Fruit fly (Drosophila melanogaster) whole organism, embryonic: ENCODE results near the gene CG45045.

Experiments
- B-H2 ChIP-seq: fragments of 200-800 bp; sonication (Bioruptor generic); optimal IDR thresholded peaks from 2 replicates; lab custom pipeline; 2018; ENCODE audit warnings: missing biosample characterization, mild to moderate bottlenecking, missing genetic modification characterization
- CG10209 ChIP-seq: fragments of 200-800 bp; sonication (Bioruptor generic); optimal IDR thresholded peaks from 3 replicates; lab custom pipeline; 2017; ENCODE audit warnings: missing biosample characterization, mild to moderate bottlenecking, missing genetic modification characterization, missing genetic modification reagents
- CG10267 ChIP-seq: fragments of 200-800 bp; sonication (Bioruptor generic); optimal IDR thresholded peaks from 2 replicates; lab custom pipeline; 2018; ENCODE audit warnings: missing biosample characterization, mild to moderate bottlenecking, missing genetic modification characterization, moderate library complexity
- CG10321 ChIP-seq: fragments of 200-800 bp; sonication (Bioruptor generic); IDR thresholded peaks from 2 replicates; pipeline ENCODE4 v1.3.6; 2022; ENCODE audit warnings: missing biosample characterization, missing genetic modification characterization
- CG10654 ChIP-seq: fragments of 200-800 bp; sonication (Bioruptor generic); optimal IDR thresholded peaks from 2 replicates; lab custom pipeline; 2016; ENCODE audit warnings: missing biosample characterization, missing genetic modification characterization
- CG11560 ChIP-seq: fragments of 200-800 bp; sonication (Bioruptor generic); IDR thresholded peaks from 3 replicates; pipeline ENCODE4 v1.3.6; 2022; ENCODE audit warnings: missing biosample characterization, missing genetic modification characterization
- CG12236 ChIP-seq: fragments of 200-800 bp; sonication (Bioruptor generic); optimal IDR thresholded peaks from 2 replicates; lab custom pipeline; 2016; ENCODE audit warnings: missing biosample characterization, missing genetic modification characterization
- CG13287 ChIP-seq: fragments of 200-800 bp; sonication (Bioruptor generic); IDR thresholded peaks from 2 replicates; pipeline ENCODE4 v1.3.6; 2022; ENCODE audit warnings: missing biosample characterization, missing genetic modification characterization; ENCODE audit not compliant: partially characterized antibody
- CG13775 ChIP-seq: fragments of 200-800 bp; sonication (Bioruptor generic); optimal IDR thresholded peaks from 3 replicates; lab custom pipeline; 2017; ENCODE audit warnings: missing biosample characterization, mild to moderate bottlenecking, missing genetic modification characterization
- CG15601 ChIP-seq: fragments of 200-800 bp; sonication (Bioruptor generic); optimal IDR thresholded peaks from 3 replicates; lab custom pipeline; 2019; ENCODE audit warnings: missing biosample characterization, mild to moderate bottlenecking, missing genetic modification characterization, moderate library complexity
- CG15696 ChIP-seq: fragments of 200-800 bp; sonication (Bioruptor generic); optimal IDR thresholded peaks from 2 replicates; lab custom pipeline; 2019; ENCODE audit warnings: missing biosample characterization, mild to moderate bottlenecking, missing genetic modification characterization, moderate library complexity
- CG1647 ChIP-seq: fragments of 200-800 bp; sonication (Bioruptor generic); optimal IDR thresholded peaks from 3 replicates; lab custom pipeline; 2016; ENCODE audit warnings: missing biosample characterization, missing genetic modification characterization
- CG16779 ChIP-seq: fragments of 200-800 bp; sonication (Bioruptor generic); IDR thresholded peaks from 2 replicates; pipeline ENCODE4 v1.3.6; 2022; ENCODE audit warnings: missing biosample characterization, missing genetic modification characterization
- CG18764 ChIP-seq: fragments of 200-800 bp; sonication (Bioruptor generic); optimal IDR thresholded peaks from 3 replicates; lab custom pipeline; 2016; ENCODE audit warnings: missing biosample characterization, missing genetic modification characterization
- CG33213 ChIP-seq: fragments of 200-800 bp; sonication (Bioruptor generic); optimal IDR thresholded peaks from 3 replicates; lab custom pipeline; 2016; ENCODE audit warnings: missing biosample characterization, missing genetic modification characterization
- CG42726 ChIP-seq: fragments of 200-800 bp; sonication (Bioruptor generic); IDR thresholded peaks from 2 replicates; pipeline ENCODE4 v1.3.6; 2022; ENCODE audit warnings: missing biosample characterization, missing genetic modification characterization; ENCODE audit not compliant: partially characterized antibody
- CG7745 ChIP-seq: fragments of 200-800 bp; sonication (Bioruptor generic); optimal IDR thresholded peaks from 2 replicates; lab custom pipeline; 2018; ENCODE audit warnings: missing biosample characterization, mild to moderate bottlenecking, missing genetic modification characterization, moderate library complexity
- CG8388 ChIP-seq: fragments of 200-800 bp; sonication (Bioruptor generic); optimal IDR thresholded peaks from 2 replicates; lab custom pipeline; 2019; ENCODE audit warnings: missing biosample characterization, mild to moderate bottlenecking, missing genetic modification characterization, moderate library complexity
- CG9609 ChIP-seq: fragments of 200-800 bp; sonication (Bioruptor generic); optimal IDR thresholded peaks from 3 replicates; lab custom pipeline; 2016; ENCODE audit warnings: missing biosample characterization, missing genetic modification characterization
- CG9932 ChIP-seq: fragments of 200-800 bp; sonication (Bioruptor generic); IDR thresholded peaks from 2 replicates; pipeline ENCODE4 v1.3.6; 2022; ENCODE audit warnings: missing biosample characterization, missing genetic modification characterization
- D19A ChIP-seq: fragments of 200-800 bp; optimal IDR thresholded peaks from 3 replicates; lab custom pipeline; 2019; ENCODE audit warnings: missing biosample characterization, mild to moderate bottlenecking, missing genetic modification characterization, moderate library complexity
- Dip2 ChIP-seq: fragments of 200-800 bp; sonication (Bioruptor generic); IDR thresholded peaks from 2 replicates; pipeline ENCODE4 v1.3.6; 2022; ENCODE audit warnings: missing biosample characterization, missing genetic modification characterization
- H2.0 ChIP-seq: fragments of 200-800 bp; sonication (Bioruptor generic); IDR thresholded peaks from 2 replicates; pipeline ENCODE4 v1.3.6; 2022; ENCODE audit warnings: missing biosample characterization, missing genetic modification characterization
- Max ChIP-seq: fragments of 200-800 bp; sonication (Bioruptor generic); optimal IDR thresholded peaks from 2 replicates; lab custom pipeline; 2016; ENCODE audit warnings: missing biosample characterization, mild to moderate bottlenecking, missing genetic modification characterization
- NK7.1 ChIP-seq: fragments of 200-800 bp; sonication (Bioruptor generic); optimal IDR thresholded peaks from 3 replicates; lab custom pipeline; 2016; ENCODE audit warnings: missing biosample characterization, missing genetic modification characterization
- Nf-YC ChIP-seq: fragments of 200-800 bp; optimal IDR thresholded peaks from 3 replicates; lab custom pipeline; 2019; ENCODE audit warnings: missing biosample characterization, mild to moderate bottlenecking, missing genetic modification characterization, moderate library complexity
- Opbp ChIP-seq: fragments of 200-800 bp; sonication (Bioruptor generic); IDR thresholded peaks from 3 replicates; pipeline ENCODE4 v1.3.6; 2022; ENCODE audit warnings: missing biosample characterization, missing genetic modification characterization; ENCODE audit not compliant: partially characterized antibody
- Scr ChIP-seq: fragments of 200-800 bp; sonication (Bioruptor generic); IDR thresholded peaks from 2 replicates; pipeline ENCODE4 v1.3.6; 2022; ENCODE audit warnings: missing biosample characterization, missing genetic modification characterization; ENCODE audit not compliant: partially characterized antibody
- Ssrp ChIP-seq: fragments of 200-800 bp; sonication (Bioruptor generic); optimal IDR thresholded peaks from 2 replicates; lab custom pipeline; 2018; ENCODE audit warnings: missing biosample characterization, mild to moderate bottlenecking, missing genetic modification characterization, moderate library complexity
- Taf1 ChIP-seq: fragments of 200-800 bp; sonication (Bioruptor generic); IDR thresholded peaks from 2 replicates; pipeline ENCODE4 v1.3.6; 2022; ENCODE audit warnings: missing biosample characterization, missing genetic modification characterization
- amos ChIP-seq: fragments of 200-800 bp; sonication (Bioruptor generic); IDR thresholded peaks from 2 replicates; pipeline ENCODE4 v1.3.6; 2022; ENCODE audit warnings: missing biosample characterization, missing genetic modification characterization; ENCODE audit not compliant: partially characterized antibody
- ara ChIP-seq: fragments of 200-800 bp; sonication (Bioruptor generic); IDR thresholded peaks from 2 replicates; pipeline ENCODE4 v1.3.6; 2022; ENCODE audit warnings: missing biosample characterization, missing genetic modification characterization
- bab2 ChIP-seq: fragments of 200-800 bp; sonication (Bioruptor generic); optimal IDR thresholded peaks from 2 replicates; lab custom pipeline; 2016; ENCODE audit warnings: missing biosample characterization, missing genetic modification characterization
- btn ChIP-seq: fragments of 200-800 bp; sonication (Bioruptor generic); optimal IDR thresholded peaks from 2 replicates; lab custom pipeline; 2016; ENCODE audit warnings: missing biosample characterization, missing genetic modification characterization
- cg ChIP-seq: fragments of 200-800 bp; sonication (Bioruptor generic); optimal IDR thresholded peaks from 3 replicates; lab custom pipeline; 2019; ENCODE audit warnings: missing biosample characterization, mild to moderate bottlenecking, missing genetic modification characterization, moderate library complexity
- dmrt99B ChIP-seq: fragments of 200-800 bp; sonication (Bioruptor generic); optimal IDR thresholded peaks from 2 replicates; lab custom pipeline; 2018; ENCODE audit warnings: missing biosample characterization, mild to moderate bottlenecking, missing genetic modification characterization, moderate library complexity
- fd96Cb ChIP-seq: fragments of 200-800 bp; sonication (Bioruptor generic); optimal IDR thresholded peaks from 2 replicates; lab custom pipeline; 2018; ENCODE audit warnings: missing biosample characterization, mild to moderate bottlenecking, missing genetic modification characterization, moderate library complexity
- hth ChIP-seq: fragments of >200 bp; optimal IDR thresholded peaks from 2 replicates; lab custom pipeline; 2017; ENCODE audit warnings: inconsistent platforms
- kah ChIP-seq: fragments of 200-800 bp; sonication (Bioruptor generic); optimal IDR thresholded peaks from 2 replicates; lab custom pipeline; 2018; ENCODE audit warnings: missing biosample characterization, mild to moderate bottlenecking, missing genetic modification characterization
- lab ChIP-seq: fragments of 200-800 bp; sonication (Bioruptor generic); optimal IDR thresholded peaks from 3 replicates; lab custom pipeline; 2017; ENCODE audit warnings: missing biosample characterization, missing genetic modification characterization, mild to moderate bottlenecking, moderate library complexity, missing genetic modification reagents
- lov ChIP-seq, 2 experiments: fragments of 200-800 bp in 1 of 2; fragments of >200 bp in 1 of 2; sonication (Bioruptor generic) in 1 of 2; IDR thresholded peaks in 1 of 2; optimal IDR thresholded peaks in 1 of 2; 2 replicates in 1 of 2; 3 replicates in 1 of 2; pipeline versions ENCODE4 v1.3.6 to Lab custom; 2017 to 2022; ENCODE audit warnings: missing biosample characterization in 1 of 2, missing genetic modification characterization in 1 of 2
- pnt ChIP-seq: fragments of 200-800 bp; sonication (Bioruptor generic); optimal IDR thresholded peaks from 3 replicates; lab custom pipeline; 2016; ENCODE audit warnings: missing biosample characterization, missing genetic modification characterization
- prd ChIP-seq, 3 experiments: fragments of >200 bp in 2 of 3; fragments of 200-800 bp in 1 of 3; sonication (Bioruptor generic) in 1 of 3; optimal IDR thresholded peaks in 2 of 3; IDR thresholded peaks in 1 of 3; 2 replicates in 2 of 3; 3 replicates in 1 of 3; pipeline versions ENCODE4 v1.3.6 to Lab custom; 2017 to 2022; ENCODE audit warnings: missing biosample characterization in 1 of 3, missing genetic modification characterization in 1 of 3
- salm ChIP-seq: fragments of 200-800 bp; sonication (Bioruptor generic); optimal IDR thresholded peaks from 2 replicates; lab custom pipeline; 2018; ENCODE audit warnings: missing biosample characterization, mild to moderate bottlenecking, missing genetic modification characterization
- sc ChIP-seq, 3 experiments: fragments of >200 bp in 2 of 3; fragments of 200-800 bp in 1 of 3; sonication (Bioruptor generic) in 1 of 3; optimal IDR thresholded peaks; 2 replicates in 2 of 3; 3 replicates in 1 of 3; lab custom pipeline; 2017; ENCODE audit warnings: mild to moderate bottlenecking in 1 of 3, missing biosample characterization in 1 of 3, missing genetic modification characterization in 1 of 3, missing genetic modification reagents in 1 of 3
- so ChIP-seq: fragments of 200-800 bp; sonication (Bioruptor generic); IDR thresholded peaks from 3 replicates; pipeline ENCODE4 v1.3.6; 2022; ENCODE audit warnings: missing biosample characterization, missing genetic modification characterization
- tll ChIP-seq, 2 experiments: fragments of 200-800 bp in 1 of 2; fragments of >200 bp in 1 of 2; sonication (Bioruptor generic) in 1 of 2; optimal IDR thresholded peaks; 2 replicates each; lab custom pipeline; 2017 to 2019; ENCODE audit warnings: missing biosample characterization in 2 of 2, missing genetic modification characterization in 2 of 2, mild to moderate bottlenecking in 1 of 2, moderate library complexity in 1 of 2
- tx ChIP-seq: fragments of 200-800 bp; sonication (Bioruptor generic); optimal IDR thresholded peaks from 2 replicates; lab custom pipeline; 2016; ENCODE audit warnings: missing biosample characterization, missing genetic modification characterization
- vvl ChIP-seq: fragments of 200-800 bp; sonication (Bioruptor generic); IDR thresholded peaks from 2 replicates; pipeline ENCODE4 v1.3.6; 2022; ENCODE audit warnings: missing biosample characterization, missing genetic modification characterization

CG45045 gene

dm6 chr3R:17617976-17618308 lies 49.4 kb upstream of the CG45045 start (continued):
- no peak for TF ChIP-seq CG10267
- TF ChIP-seq btn (GFP tag; lab: Kevin White, UChicago) = no peak
- TF ChIP-seq fd96Cb (tag; lab: Kevin White, UChicago) = no peak
- no peak for TF ChIP-seq lab (GFP tag; lab: Kevin White, UChicago)
- TF ChIP-seq sc (optimal IDR thresholded peaks at IDR 0.05; lab: Kevin White, UChicago) = no peak
- TF ChIP-seq sc (GFP tag; optimal IDR thresholded peaks at IDR 0.05; lab: Kevin White, UChicago) = no peak
- TF ChIP-seq CG9932 (GFP tag; lab: Robert Waterston, UW) = no peak
- TF ChIP-seq ara = no peak
- TF ChIP-seq NK7.1 = no peak
- TF ChIP-seq CG18764 = no peak
- TF ChIP-seq Taf1 (GFP tag; lab: Robert Waterston, UW) = no peak
- no peak for TF ChIP-seq CG13775 (GFP tag; lab: Kevin White, UChicago)
- TF ChIP-seq Dip2 (GFP tag; lab: Robert Waterston, UW) = no peak
- no peak for TF ChIP-seq CG33213
- TF ChIP-seq so (GFP tag; lab: Robert Waterston, UW) = no peak
- no peak for TF ChIP-seq Ssrp (tag; lab: Kevin White, UChicago)
- no peak for TF ChIP-seq Max (GFP tag; lab: Kevin White, UChicago)
- TF ChIP-seq CG11560 (tag; lab: Robert Waterston, UW) = no peak
- TF ChIP-seq Nf-YC = no peak
- TF ChIP-seq CG16779 (GFP tag; lab: Robert Waterston, UW) = no peak
- no peak for TF ChIP-seq kah
- peak; percentile 32 for TF ChIP-seq CG7745
- no peak for TF ChIP-seq D19A (tag; lab: Kevin White, UChicago)
- no peak for TF ChIP-seq cg
- TF ChIP-seq CG10654 (GFP tag; lab: Kevin White, UChicago) = no peak
- no peak for TF ChIP-seq pnt (GFP tag; lab: Kevin White, UChicago)
- no peak for TF ChIP-seq prd (optimal IDR thresholded peaks at IDR 0.05; lab: Kevin White, UChicago)
- TF ChIP-seq prd (GFP tag; IDR thresholded peaks at IDR 0.05; lab: Robert Waterston, UW) = no peak
- no peak for TF ChIP-seq CG15696 (tag; lab: Kevin White, UChicago)
- peak; percentile 85 for TF ChIP-seq Opbp (GFP tag; lab: Robert Waterston, UW)
- no peak for TF ChIP-seq tx
- TF ChIP-seq vvl (GFP tag; lab: Robert Waterston, UW) = peak; percentile 16; the same call in 1 of the 2 replicates
- no peak for TF ChIP-seq H2.0 (GFP tag; lab: Robert Waterston, UW)
- TF ChIP-seq bab2 (GFP tag; lab: Kevin White, UChicago) = no peak
- TF ChIP-seq dmrt99B (tag; lab: Kevin White, UChicago) = peak; percentile 18
- TF ChIP-seq CG9609 = no peak
- peak; percentile 78 for TF ChIP-seq CG42726 (GFP tag; lab: Robert Waterston, UW)
- TF ChIP-seq CG10209 (GFP tag; lab: Kevin White, UChicago) = no peak
- no peak for TF ChIP-seq CG10321
- peak; percentile 40 for TF ChIP-seq lov (optimal IDR thresholded peaks at IDR 0.05; lab: Kevin White, UChicago)
- no peak for TF ChIP-seq lov (GFP tag; IDR thresholded peaks at IDR 0.05; lab: Robert Waterston, UW)
- TF ChIP-seq salm (tag; lab: Kevin White, UChicago) = no peak
- TF ChIP-seq CG8388 (GFP tag; lab: Kevin White, UChicago) = no peak
- no peak for TF ChIP-seq CG15601 (tag; lab: Kevin White, UChicago)
- no peak for TF ChIP-seq tll (GFP tag; optimal IDR thresholded peaks at IDR 0.05; lab: Kevin White, UChicago)
- TF ChIP-seq Scr (GFP tag; lab: Robert Waterston, UW) = peak; percentile 78
- TF ChIP-seq amos (GFP tag; lab: Robert Waterston, UW) = peak; percentile 82
- peak; percentile 42; the same call in 1 of the 2 replicates for TF ChIP-seq CG13287
- no peak for TF ChIP-seq hth (lab: Kevin White, UChicago)
- TF ChIP-seq B-H2 (GFP tag; lab: Kevin White, UChicago) = no peak
- no peak for TF ChIP-seq CG1647 (GFP tag; lab: Kevin White, UChicago)
- no peak for TF ChIP-seq CG12236
